Fruit fly (Drosophila melanogaster) ovary, adult (tissue): ENCODE measurements around the gene CG31668.

Source experiments
- CG17801 ChIP-seq: fragments of 200-800 bp; optimal IDR thresholded peaks from 2 replicates; lab custom pipeline; 2019; ENCODE audit warnings: missing biosample characterization, mild to moderate bottlenecking, missing genetic modification characterization, moderate library complexity; ENCODE audit not compliant: partially characterized antibody

Gene CG31668

DNA sequence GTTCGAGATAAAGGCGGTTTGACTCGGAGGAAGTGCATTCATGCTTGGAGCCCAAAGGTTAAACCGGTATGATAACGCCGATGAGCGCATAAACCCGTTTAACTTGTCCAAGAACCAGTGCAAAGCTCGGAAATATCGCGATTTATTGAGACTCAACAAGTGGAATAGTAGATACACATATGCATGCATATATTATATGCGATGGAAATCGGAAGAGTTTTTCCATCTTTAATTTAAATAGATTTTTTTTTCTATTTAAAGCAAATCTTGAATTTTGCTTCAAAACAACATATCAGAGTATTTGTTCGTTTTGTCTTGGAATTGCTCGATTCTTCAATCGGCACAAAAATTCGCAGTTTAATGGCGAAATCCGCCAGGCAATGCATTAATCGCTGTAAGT lies 16.4 kb upstream of the CG31668 start:
- no peak for TF ChIP-seq CG17801 (GFP tag; lab: Kevin White, UChicago)

DNA sequence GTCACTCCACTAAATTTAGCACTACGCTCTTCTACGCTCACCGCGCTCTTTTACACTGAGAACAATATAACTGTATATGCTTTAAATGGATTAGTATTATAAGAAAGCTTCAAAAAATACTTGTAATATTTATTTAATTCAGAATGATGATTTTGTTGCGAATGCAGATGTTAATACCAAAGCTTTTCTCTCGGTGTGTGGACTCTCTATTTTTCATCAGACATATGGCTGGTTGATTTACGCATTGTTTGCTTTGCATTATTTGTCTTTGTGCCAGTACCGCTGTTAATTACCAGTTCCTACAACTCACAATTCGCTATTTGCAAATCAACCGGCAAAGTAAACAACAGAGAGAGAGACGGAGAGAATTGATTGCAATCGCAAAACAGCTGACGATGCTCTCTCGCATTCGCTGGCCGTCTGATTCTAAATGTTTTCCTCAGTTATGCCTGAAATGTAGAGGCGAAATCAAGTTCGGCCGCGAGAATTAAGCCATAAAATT lies 15.7 kb upstream of the CG31668 start:
- TF ChIP-seq CG17801 (GFP tag; lab: Kevin White, UChicago), result peak; percentile 99

DNA sequence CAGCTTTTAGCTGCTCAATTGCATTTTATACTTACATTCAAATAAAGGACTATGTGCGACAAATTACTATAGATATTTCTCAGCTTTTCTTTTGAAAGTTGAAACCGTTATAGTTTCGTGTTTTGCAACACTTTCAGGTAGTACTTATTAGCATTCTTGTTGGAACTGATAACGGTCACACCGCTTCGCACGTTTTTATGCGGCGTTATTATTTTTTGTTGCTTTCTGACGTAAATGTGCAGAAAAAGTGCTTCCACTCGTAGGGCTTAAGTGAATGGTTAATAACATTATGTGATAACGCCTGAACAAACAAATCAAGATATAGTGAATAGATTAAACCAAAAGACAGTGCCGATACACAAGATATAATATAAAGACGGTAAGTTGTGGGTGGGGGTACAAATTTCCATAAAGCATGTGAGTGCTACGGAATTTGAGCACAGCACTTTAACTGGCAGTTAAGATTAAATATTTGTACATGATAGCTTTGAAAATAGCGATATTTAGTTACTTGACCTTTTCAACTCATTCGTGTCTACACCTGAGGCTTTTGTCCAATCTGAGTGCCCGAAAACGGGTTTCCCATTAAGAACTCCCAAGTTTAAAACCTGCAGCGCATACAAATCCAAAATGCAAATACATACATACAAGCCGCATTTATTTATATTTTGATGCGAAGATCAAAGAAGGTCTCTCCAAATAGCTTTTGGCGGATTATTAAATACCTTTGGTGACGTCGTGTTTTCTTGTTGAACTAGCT lies 14.8 kb upstream of the CG31668 start, which contains the start of gene papi:
Gene papi, plus strand, starts transcription at position 176 of the 760 bp plus-strand sequence.
- no peak for TF ChIP-seq CG17801 (GFP tag; lab: Kevin White, UChicago)

DNA sequence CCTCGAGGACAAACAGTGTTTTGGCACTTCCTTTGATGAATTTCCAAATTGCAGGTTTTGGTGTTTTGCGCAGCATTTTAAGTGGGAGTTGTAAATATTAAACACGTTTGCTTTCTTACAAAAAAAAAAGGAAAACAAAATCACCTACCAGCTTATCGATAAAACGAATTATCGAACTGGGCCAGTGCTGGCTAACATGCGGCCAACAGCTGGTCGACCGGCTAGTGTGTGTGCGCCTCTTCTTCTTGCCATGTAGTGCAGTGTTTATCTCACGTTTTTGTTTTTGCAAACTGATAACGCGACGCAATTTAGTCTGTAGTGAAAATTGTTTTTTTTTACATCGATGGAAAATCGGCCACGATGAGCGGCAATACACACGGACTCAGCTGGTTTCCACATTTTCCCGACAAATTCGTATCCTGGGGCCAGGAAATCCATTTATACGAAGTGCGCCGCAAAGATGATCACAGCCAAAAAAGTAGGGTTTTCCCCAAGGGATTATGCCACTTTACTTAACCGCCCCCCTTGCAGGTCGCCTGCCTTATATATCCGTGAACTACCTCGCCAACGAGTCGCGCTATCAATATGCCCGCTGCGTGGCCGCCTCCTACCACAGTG lies 11.2 kb upstream of the CG31668 start, which contains the start of the genes CG15386, CG42371 and mio:
Gene CG15386, minus strand, starts transcription at position 180 of the 618 bp plus-strand sequence.
Gene CG42371, minus strand, starts transcription at position 180 of the 618 bp plus-strand sequence.
Gene mio, plus strand, starts transcription at position 224 of the 618 bp plus-strand sequence.
- TF ChIP-seq CG17801 (GFP tag; lab: Kevin White, UChicago), result peak; percentile 60

DNA sequence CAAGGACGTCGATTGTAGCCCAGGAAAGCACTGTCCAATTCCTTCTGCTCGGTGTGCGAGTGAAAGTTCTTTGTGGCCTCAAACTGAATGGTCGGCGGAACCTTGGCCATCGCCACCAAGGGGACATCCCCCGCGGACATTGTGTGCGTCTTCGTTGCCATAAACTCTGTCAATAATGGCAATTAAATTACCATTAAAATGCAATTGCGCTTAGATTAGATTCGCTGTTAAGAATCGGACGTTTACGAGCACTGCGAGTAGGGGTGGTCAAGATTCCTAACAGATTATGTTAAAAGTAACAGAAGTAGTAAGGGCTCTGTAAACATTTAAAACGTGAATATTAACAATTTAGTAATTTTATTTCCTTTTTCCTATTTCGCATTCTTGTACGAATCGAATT lies 10.1 kb upstream of the CG31668 start, which contains the start of gene daed:
Gene daed, minus strand, starts transcription at position 247 of the 400 bp plus-strand sequence.
- no peak for TF ChIP-seq CG17801 (GFP tag; lab: Kevin White, UChicago)

DNA sequence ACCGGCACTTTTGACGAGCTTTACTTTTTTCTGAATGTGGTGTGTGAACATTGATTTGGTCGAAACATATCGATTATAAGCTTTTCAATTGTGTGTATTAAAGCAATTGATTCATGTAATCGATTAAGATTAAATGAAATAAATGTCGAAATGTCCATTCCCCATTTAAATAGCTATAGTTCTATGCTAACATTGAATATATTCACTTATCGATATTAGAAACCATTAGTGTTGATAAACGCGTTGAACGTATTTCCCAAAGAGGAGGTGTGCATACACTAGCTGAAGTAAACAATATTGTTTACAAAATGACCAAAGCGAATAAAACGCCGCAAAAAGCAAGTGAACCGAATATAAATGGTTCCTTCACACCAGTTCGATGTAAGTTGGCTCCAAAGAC lies 8.0 kb upstream of the CG31668 start, which contains the start of the genes Uch and CG34174:
Gene Uch, minus strand, starts transcription at position 208 of the 400 bp plus-strand sequence.
Gene CG34174, plus strand, starts transcription at position 263 of the 400 bp plus-strand sequence.
- peak; percentile 43 for TF ChIP-seq CG17801 (GFP tag; lab: Kevin White, UChicago)

DNA sequence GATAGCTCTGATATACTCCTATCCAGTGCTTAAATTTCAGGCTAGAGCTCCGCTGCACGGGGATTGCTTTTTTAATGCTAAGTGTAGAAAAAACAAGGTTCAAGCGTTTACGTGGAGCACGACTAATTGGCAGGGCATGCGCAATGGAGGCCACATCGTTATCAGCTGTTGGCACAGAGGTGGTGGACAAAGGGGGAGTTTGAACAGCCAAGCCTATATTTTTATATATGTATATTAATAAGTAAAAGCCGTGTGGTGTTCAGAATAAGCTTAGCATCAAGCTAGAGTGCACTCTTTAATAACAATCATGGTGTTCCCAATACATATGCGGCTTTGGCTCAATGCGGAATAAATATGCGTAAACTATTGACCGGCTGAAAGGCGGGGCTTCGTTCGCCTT lies 6.5 kb upstream of the CG31668 start, which contains the start of gene CG15385:
Gene CG15385, minus strand, starts transcription at position 94 of the 400 bp plus-strand sequence.
- no peak for TF ChIP-seq CG17801 (GFP tag; lab: Kevin White, UChicago)

DNA sequence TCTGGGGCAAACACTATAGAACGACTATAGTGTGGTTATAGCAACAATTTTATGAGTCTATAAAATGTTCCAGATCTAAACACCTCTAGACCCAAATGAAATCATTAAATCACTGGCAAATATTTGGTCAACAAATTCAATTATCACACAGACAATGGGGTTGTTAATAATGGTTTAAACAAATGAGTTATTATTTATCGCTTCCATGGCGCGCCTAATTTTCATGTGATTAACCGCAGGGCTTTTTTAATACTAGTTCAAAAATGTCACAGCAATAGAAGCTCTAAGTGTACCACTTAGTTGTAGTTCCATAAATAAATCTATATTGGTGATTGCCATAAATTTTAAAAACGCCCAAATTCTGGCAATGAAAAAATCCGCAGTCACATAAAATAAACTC lies 3.0 kb upstream of the CG31668 start, which contains the start of gene CG33124:
Gene CG33124, minus strand, starts transcription at position 101 of the 400 bp plus-strand sequence.
- no peak for TF ChIP-seq CG17801 (GFP tag; lab: Kevin White, UChicago)

DNA sequence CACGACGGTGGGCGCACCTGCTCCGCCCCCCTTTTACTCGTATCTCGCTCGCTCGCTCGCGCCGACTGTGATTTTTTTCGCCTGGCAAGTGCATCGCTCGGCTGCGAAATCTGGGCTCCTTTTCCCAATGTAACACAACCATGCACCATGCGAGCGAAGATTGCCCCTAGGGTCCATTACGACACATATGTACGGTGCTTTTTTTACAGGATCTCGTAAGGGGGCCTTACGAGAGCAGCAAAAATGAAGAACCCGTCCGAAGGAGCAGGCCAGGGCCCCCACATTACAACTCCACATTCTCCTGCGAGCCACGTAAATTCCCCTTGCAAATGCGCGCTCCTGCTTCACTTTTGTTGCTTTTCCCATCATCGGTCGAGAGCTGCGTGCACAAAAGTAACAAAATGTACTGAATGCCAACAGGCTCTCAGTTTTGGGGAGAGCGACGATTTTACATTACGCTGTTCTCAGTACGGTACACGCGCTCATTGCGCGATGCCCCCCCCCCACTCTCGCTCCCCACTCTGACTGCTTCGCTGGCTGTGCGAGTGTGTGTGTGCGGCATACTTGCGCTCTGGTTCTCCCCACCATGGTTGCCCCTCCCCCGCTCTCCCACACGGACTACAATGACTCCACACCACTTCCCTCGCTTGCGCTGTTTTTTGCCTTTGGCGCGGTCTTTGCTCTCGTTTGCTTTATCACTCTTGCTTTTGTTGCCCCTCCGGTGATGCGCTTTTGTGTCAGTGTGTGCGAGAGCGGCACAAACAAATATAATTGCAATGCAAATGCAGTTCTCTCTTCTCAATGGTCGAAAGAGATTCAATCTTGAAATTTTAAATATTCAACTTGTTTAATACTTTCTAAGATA lies 2.9 kb downstream of the CG31668 start:
- TF ChIP-seq CG17801 (GFP tag; lab: Kevin White, UChicago), result peak; percentile 57

DNA sequence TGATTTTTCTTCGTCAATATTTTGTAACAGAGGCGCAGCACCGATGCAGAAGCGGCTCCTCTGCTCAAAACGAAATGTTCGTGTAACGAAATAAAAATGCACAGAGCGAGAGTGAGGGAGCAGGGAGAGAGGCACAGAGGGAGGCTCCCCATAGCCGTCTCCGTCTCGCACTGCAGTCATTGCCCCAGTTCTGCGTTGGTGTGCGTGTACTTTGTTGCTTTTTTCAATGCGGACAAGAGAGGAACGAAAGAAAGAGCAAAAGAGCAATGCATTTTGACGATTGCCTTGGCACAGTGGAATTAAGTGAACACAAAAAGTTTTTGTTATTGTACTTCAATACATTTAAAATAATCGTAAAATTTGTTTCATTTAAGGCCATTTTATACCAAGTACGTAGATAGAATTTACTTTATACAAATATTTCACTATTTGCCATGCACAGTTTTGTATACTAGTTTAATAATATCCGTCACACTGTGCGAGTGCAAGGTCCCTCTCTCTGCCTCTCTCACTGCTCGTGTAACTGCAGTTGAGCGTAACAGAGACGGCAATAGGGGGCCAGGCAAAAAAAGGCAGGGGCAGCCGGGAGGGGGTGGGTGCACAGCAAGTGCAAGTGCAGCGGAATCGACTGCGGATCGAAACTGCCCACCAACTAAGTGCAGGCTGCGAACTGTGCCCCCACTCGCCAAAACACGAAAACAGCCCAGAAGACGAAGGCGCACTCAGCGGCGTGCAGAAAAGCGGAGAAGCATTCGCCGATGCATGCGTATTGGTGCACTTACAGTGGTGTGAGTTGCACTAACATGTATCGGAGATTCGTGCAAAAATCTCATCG lies 3.7 kb downstream of the CG31668 start:
- TF ChIP-seq CG17801 (GFP tag; lab: Kevin White, UChicago), result peak; percentile 100

DNA sequence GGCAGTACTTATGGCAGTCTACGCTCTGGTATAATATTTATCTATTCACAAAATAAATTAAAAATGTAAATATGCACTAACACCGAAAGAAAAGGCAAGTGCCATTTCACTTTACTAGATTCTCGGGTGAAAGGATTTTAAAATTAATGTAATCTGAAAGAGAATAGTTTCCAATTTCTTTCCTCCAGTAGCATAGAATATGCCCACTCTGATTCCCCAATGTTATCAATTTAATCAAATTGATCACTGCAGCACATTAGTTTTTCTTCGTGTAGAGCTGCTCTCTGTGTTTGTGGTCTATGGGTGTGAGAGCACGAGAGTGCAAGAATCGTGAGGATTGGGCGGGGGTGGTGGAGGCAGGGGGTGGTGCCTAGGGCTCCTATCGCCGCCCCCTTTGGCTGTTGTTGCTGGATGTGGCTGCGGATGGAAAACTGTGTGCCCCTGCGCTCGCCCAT lies 4.8 kb downstream of the CG31668 start:
- TF ChIP-seq CG17801 (GFP tag; lab: Kevin White, UChicago), result peak; percentile 82

DNA sequence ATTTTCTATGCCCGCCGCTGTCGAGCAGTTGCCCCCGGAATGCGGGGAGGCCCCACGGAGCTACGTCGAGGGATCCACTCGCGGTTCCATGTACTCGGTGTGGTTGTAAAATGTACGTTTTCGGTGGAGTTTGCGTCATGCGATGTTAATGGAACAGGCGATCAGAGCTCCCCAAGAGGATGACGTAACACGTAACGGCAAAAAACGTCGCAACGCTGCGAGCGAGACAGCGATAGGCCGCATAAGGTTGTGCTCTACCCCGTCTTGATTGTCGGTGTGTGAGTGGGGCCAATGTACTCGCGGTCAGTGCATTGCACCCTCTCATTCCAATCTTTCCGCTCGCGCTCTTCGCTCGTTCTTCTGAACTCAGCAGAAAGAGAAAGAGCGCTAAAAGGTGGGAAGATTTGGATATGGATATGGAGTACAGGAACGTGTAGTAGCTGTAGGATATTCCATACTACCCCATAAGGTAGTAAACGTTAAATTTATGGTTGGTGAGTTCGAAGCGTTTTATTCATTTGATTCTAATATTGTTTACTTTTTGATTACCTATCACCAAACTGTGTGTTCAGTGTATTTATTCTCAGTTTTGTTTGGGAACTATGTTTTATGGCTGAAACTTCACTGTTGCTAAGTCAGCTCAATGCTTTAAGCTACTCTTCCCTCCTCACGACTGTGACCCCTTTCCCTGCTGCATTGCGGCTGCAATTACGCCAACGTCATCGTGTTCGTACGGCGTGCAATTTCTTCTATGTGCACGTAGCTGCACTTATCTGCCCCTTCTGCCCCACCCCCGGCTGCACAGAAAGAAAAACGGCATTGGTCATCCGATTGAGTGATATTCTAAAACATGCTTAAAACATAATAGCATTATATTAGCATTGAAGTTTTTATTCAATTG lies 5.6 kb downstream of the CG31668 start:
- peak; percentile 70 for TF ChIP-seq CG17801 (GFP tag; lab: Kevin White, UChicago)
